Worm (Caenorhabditis elegans): ENCODE results near the gene srx-117.

srx-117 gene

ce11 chrV:5601263-5601662 is 43.0 kb upstream of the srx-117 start, which contains the start of gene CD4.8:
TSS of gene CD4.8 (minus strand) at chrV:5601363.
- TF ChIP-seq crh-2 (tag; optimal IDR thresholded peaks at IDR 0.05), result no peak
- TF ChIP-seq unc-62 (GFP tag; optimal IDR thresholded peaks at IDR 0.05), result no peak
- no peak for TF ChIP-seq nhr-12 (tag; optimal IDR thresholded peaks at IDR 0.05)
- no peak for TF ChIP-seq zag-1 (tag; optimal IDR thresholded peaks at IDR 0.05)
- TF ChIP-seq unc-39 (tag; optimal IDR thresholded peaks at IDR 0.05), result no peak
- no peak for TF ChIP-seq sem-4 (tag; optimal IDR thresholded peaks at IDR 0.05)
- no peak for TF ChIP-seq ceh-16 (tag; optimal IDR thresholded peaks at IDR 0.05)
- TF ChIP-seq nhr-25 (tag; optimal IDR thresholded peaks at IDR 0.05), result no peak
- no peak for TF ChIP-seq mbf-1 (tag; optimal IDR thresholded peaks at IDR 0.05)
- TF ChIP-seq nhr-10 (tag; optimal IDR thresholded peaks at IDR 0.05), result no peak
- TF ChIP-seq peb-1 (tag; optimal IDR thresholded peaks at IDR 0.05), result no peak
- no peak for TF ChIP-seq elt-1 (tag; optimal IDR thresholded peaks at IDR 0.05)
- no peak for TF ChIP-seq lsy-2 (tag; optimal IDR thresholded peaks at IDR 0.05)
- no peak for TF ChIP-seq egl-27 (tag; optimal IDR thresholded peaks at IDR 0.05)

DNA sequence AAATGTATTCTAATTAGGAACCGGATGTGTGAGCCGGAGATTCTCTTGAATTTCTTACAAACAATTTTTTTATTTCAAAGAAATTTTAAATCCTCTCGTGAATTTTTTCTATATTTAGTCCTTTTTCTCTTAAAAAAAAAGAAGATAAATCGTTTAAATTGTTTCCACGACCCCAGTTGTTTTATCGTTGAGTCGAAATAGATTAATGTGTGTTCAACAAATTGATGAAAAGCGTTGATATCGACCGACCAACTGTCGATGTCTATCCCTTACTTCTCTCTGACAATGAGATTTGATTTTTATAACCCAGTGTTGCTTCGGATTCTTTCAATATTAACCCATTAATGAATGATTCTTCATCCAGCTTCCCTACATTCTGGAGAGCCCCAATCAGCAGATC is 38.0 kb upstream of the srx-117 start, which contains the start of gene CD4.1:
CD4.1 (plus strand) TSS at position 301 of the 400 bp plus-strand sequence.
- no peak for TF ChIP-seq ztf-1 (GFP tag; conservative IDR thresholded peaks at IDR 0.05)
- no peak for TF ChIP-seq Y55F3AM.14 (GFP tag; optimal IDR thresholded peaks at IDR 0.05)
- no peak for TF ChIP-seq nhr-77 (tag; optimal IDR thresholded peaks at IDR 0.05)
- TF ChIP-seq sem-4 (tag; optimal IDR thresholded peaks at IDR 0.05), result no peak
- no peak for TF ChIP-seq egl-27 (tag; optimal IDR thresholded peaks at IDR 0.05)
- no peak for TF ChIP-seq sma-9 (GFP tag; optimal IDR thresholded peaks at IDR 0.05)
- TF ChIP-seq sma-9 (tag; optimal IDR thresholded peaks at IDR 0.05), result no peak
- no peak for TF ChIP-seq peb-1 (tag; optimal IDR thresholded peaks at IDR 0.05)
- TF ChIP-seq mab-5 (tag; optimal IDR thresholded peaks at IDR 0.05), result no peak
- TF ChIP-seq unc-39 (tag; optimal IDR thresholded peaks at IDR 0.05), result no peak
- no peak for TF ChIP-seq gmeb-1 (tag; optimal IDR thresholded peaks at IDR 0.05)
- TF ChIP-seq ceh-16 (tag; optimal IDR thresholded peaks at IDR 0.05), result no peak
- no peak for TF ChIP-seq alr-1 (tag; optimal IDR thresholded peaks at IDR 0.05)
- TF ChIP-seq nhr-12 (tag; optimal IDR thresholded peaks at IDR 0.05), result no peak
- no peak for TF ChIP-seq nhr-129 (tag; optimal IDR thresholded peaks at IDR 0.05)
- no peak for TF ChIP-seq nhr-21 (tag; optimal IDR thresholded peaks at IDR 0.05)
- TF ChIP-seq ZK546.5 (tag; optimal IDR thresholded peaks at IDR 0.05), result no peak
- TF ChIP-seq sma-3 (GFP tag; optimal IDR thresholded peaks at IDR 0.05), result no peak
- TF ChIP-seq F13H6.1 (tag; optimal IDR thresholded peaks at IDR 0.05), result no peak
- TF ChIP-seq ceh-82 (tag; optimal IDR thresholded peaks at IDR 0.05), result no peak

ce11 chrV:5610186-5610585 is 34.1 kb upstream of the srx-117 start:
- no peak for TF ChIP-seq lin-39 (tag; optimal IDR thresholded peaks at IDR 0.05)
- TF ChIP-seq lin-13 (GFP tag; optimal IDR thresholded peaks at IDR 0.05), result no peak
- no peak for TF ChIP-seq fos-1 (tag; optimal IDR thresholded peaks at IDR 0.05)
- no peak for TF ChIP-seq ceh-16 (tag; optimal IDR thresholded peaks at IDR 0.05)
- TF ChIP-seq dmd-4 (tag; optimal IDR thresholded peaks at IDR 0.05), result no peak
- no peak for TF ChIP-seq snpc-4 (tag; optimal IDR thresholded peaks at IDR 0.05)
- no peak for TF ChIP-seq ama-1 (optimal IDR thresholded peaks at IDR 0.05)
- no peak for TF ChIP-seq lsy-2 (tag; optimal IDR thresholded peaks at IDR 0.05)
- no peak for TF ChIP-seq gmeb-1 (tag; optimal IDR thresholded peaks at IDR 0.05)
- no peak for TF ChIP-seq sma-9 (GFP tag; optimal IDR thresholded peaks at IDR 0.05)
- no peak for TF ChIP-seq sma-9 (tag; optimal IDR thresholded peaks at IDR 0.05)
- TF ChIP-seq crh-2 (tag; optimal IDR thresholded peaks at IDR 0.05), result no peak
- TF ChIP-seq elt-1 (tag; optimal IDR thresholded peaks at IDR 0.05), result no peak
- no peak for TF ChIP-seq aly-2 (tag; optimal IDR thresholded peaks at IDR 0.05)
- TF ChIP-seq nhr-237 (tag; optimal IDR thresholded peaks at IDR 0.05), result no peak
- no peak for TF ChIP-seq mab-5 (tag; optimal IDR thresholded peaks at IDR 0.05)
- no peak for TF ChIP-seq Y55F3AM.14 (GFP tag; optimal IDR thresholded peaks at IDR 0.05)
- TF ChIP-seq ztf-4 (tag; optimal IDR thresholded peaks at IDR 0.05), result no peak

- TF ChIP-seq unc-62 (GFP tag; optimal IDR thresholded peaks at IDR 0.05), result no peak
- no peak for TF ChIP-seq nhr-23 (tag; optimal IDR thresholded peaks at IDR 0.05)
- no peak for TF ChIP-seq ceh-82 (tag; optimal IDR thresholded peaks at IDR 0.05)
- TF ChIP-seq lin-13 (GFP tag; optimal IDR thresholded peaks at IDR 0.05), result no peak
- TF ChIP-seq nhr-25 (tag; optimal IDR thresholded peaks at IDR 0.05), result no peak
- TF ChIP-seq nhr-11 (tag; optimal IDR thresholded peaks at IDR 0.05), result no peak
- no peak for TF ChIP-seq snpc-4 (tag; optimal IDR thresholded peaks at IDR 0.05)
- no peak for TF ChIP-seq C34F6.9 (tag; optimal IDR thresholded peaks at IDR 0.05)
- TF ChIP-seq lin-39 (tag; optimal IDR thresholded peaks at IDR 0.05), result no peak
- TF ChIP-seq egl-27 (tag; optimal IDR thresholded peaks at IDR 0.05), result no peak
- TF ChIP-seq unc-55 (GFP tag; optimal IDR thresholded peaks at IDR 0.05), result no peak
- no peak for TF ChIP-seq ceh-16 (tag; optimal IDR thresholded peaks at IDR 0.05)
- TF ChIP-seq blmp-1 (tag; optimal IDR thresholded peaks at IDR 0.05; ENCODE audit: insufficient read depth), result no peak
- no peak for TF ChIP-seq mdl-1 (tag; optimal IDR thresholded peaks at IDR 0.05)
- TF ChIP-seq nhr-10 (tag; optimal IDR thresholded peaks at IDR 0.05), result no peak
- no peak for TF ChIP-seq unc-39 (tag; optimal IDR thresholded peaks at IDR 0.05)
- TF ChIP-seq skn-1 (tag; optimal IDR thresholded peaks at IDR 0.05), result no peak
- TF ChIP-seq F13H6.1 (tag; optimal IDR thresholded peaks at IDR 0.05), result no peak
- TF ChIP-seq Y55F3AM.14 (GFP tag; optimal IDR thresholded peaks at IDR 0.05), result no peak
- TF ChIP-seq ztf-1 (GFP tag; conservative IDR thresholded peaks at IDR 0.05), result no peak
These were observed 31.2 kb upstream of the srx-117 start, which contains the start of gene lrpc-1 for ce11 chrV:5613109-5613508. TSS of gene lrpc-1 (minus strand) at chrV:5613209.

Measured in whole organism, L2 larva.